Fruit fly (Drosophila melanogaster) whole organism, embryonic: ENCODE results near the gene CG14383.
A peak's percentile ranks its signal among the peaks of the same experiment; 100 is the strongest.

ENCODE experiments used
- Atf-2 ChIP-seq: fragments of 200-800 bp; sonication (Bioruptor generic); optimal IDR thresholded peaks from 2 replicates; lab custom pipeline; 2016; ENCODE audit warnings: missing biosample characterization, missing genetic modification characterization
- BEAF-32 ChIP-seq: fragments of 200-800 bp; sonication (Bioruptor generic); optimal IDR thresholded peaks from 3 replicates; lab custom pipeline; 2017; ENCODE audit warnings: missing biosample characterization, missing genetic modification characterization, mild to moderate bottlenecking, moderate library complexity, missing genetic modification reagents
- CG10366 ChIP-seq: fragments of 200-800 bp; sonication (Bioruptor generic); IDR thresholded peaks from 2 replicates; pipeline ENCODE4 v1.3.6; 2022; ENCODE audit warnings: missing biosample characterization, missing genetic modification characterization
- CG12391 ChIP-seq: fragments of 200-800 bp; sonication (Bioruptor generic); optimal IDR thresholded peaks from 3 replicates; lab custom pipeline; 2018; ENCODE audit warnings: missing biosample characterization, mild to moderate bottlenecking, missing genetic modification characterization, moderate library complexity
- CG15696 ChIP-seq: fragments of 200-800 bp; sonication (Bioruptor generic); optimal IDR thresholded peaks from 2 replicates; lab custom pipeline; 2019; ENCODE audit warnings: missing biosample characterization, mild to moderate bottlenecking, missing genetic modification characterization, moderate library complexity
- CG16813 ChIP-seq: fragments of 200-800 bp; sonication (Bioruptor generic); IDR thresholded peaks from 3 replicates; pipeline ENCODE4 v1.3.6; 2022; ENCODE audit warnings: missing biosample characterization, missing genetic modification characterization; ENCODE audit not compliant: partially characterized antibody
- CG17359 ChIP-seq: fragments of 200-800 bp; sonication (Bioruptor generic); optimal IDR thresholded peaks from 3 replicates; lab custom pipeline; 2018; ENCODE audit warnings: missing biosample characterization, mild to moderate bottlenecking, missing genetic modification characterization, moderate library complexity
- CG17361 ChIP-seq: fragments of 200-800 bp; sonication (Bioruptor generic); IDR thresholded peaks from 3 replicates; pipeline ENCODE4 v1.3.6; 2022; ENCODE audit warnings: missing biosample characterization, missing genetic modification characterization
- CG2120 ChIP-seq: fragments of 200-800 bp; sonication (Bioruptor generic); optimal IDR thresholded peaks from 3 replicates; lab custom pipeline; 2016; ENCODE audit warnings: missing biosample characterization, missing genetic modification characterization
- CG2129 ChIP-seq: fragments of 200-800 bp; sonication (Bioruptor generic); IDR thresholded peaks from 2 replicates; pipeline ENCODE4 v1.3.6; 2022; ENCODE audit warnings: missing biosample characterization, missing genetic modification characterization; ENCODE audit not compliant: partially characterized antibody
- CG30403 ChIP-seq: fragments of 200-800 bp; sonication (Bioruptor generic); optimal IDR thresholded peaks from 3 replicates; lab custom pipeline; 2016; ENCODE audit warnings: missing biosample characterization, missing genetic modification characterization
- CG3407 ChIP-seq: fragments of 200-800 bp; sonication (Bioruptor generic); optimal IDR thresholded peaks from 2 replicates; lab custom pipeline; 2018; ENCODE audit warnings: missing biosample characterization, mild to moderate bottlenecking, missing genetic modification characterization
- CG34224 ChIP-seq: fragments of 200-800 bp; sonication (Bioruptor generic); IDR thresholded peaks from 3 replicates; pipeline ENCODE4 v1.3.6; 2022; ENCODE audit warnings: missing biosample characterization, missing genetic modification characterization; ENCODE audit not compliant: partially characterized antibody
- CG3995 ChIP-seq: fragments of 200-800 bp; sonication (Bioruptor generic); optimal IDR thresholded peaks from 3 replicates; lab custom pipeline; 2016; ENCODE audit warnings: missing biosample characterization, missing genetic modification characterization
- CG43689 ChIP-seq: fragments of 200-800 bp; sonication (Bioruptor generic); IDR thresholded peaks from 2 replicates; pipeline ENCODE4 v1.3.6; 2022; ENCODE audit warnings: missing biosample characterization, missing genetic modification characterization
- CG6654 ChIP-seq: fragments of 200-800 bp; sonication (Bioruptor generic); optimal IDR thresholded peaks from 2 replicates; lab custom pipeline; 2017; ENCODE audit warnings: missing biosample characterization, mild to moderate bottlenecking, missing genetic modification characterization
- CG6791 ChIP-seq: fragments of 200-800 bp; sonication (Bioruptor generic); IDR thresholded peaks from 3 replicates; pipeline ENCODE4 v1.3.6; 2022; ENCODE audit warnings: missing biosample characterization, missing genetic modification characterization; ENCODE audit not compliant: partially characterized antibody
- CG7987 ChIP-seq: fragments of 200-800 bp; sonication (Bioruptor generic); optimal IDR thresholded peaks from 2 replicates; lab custom pipeline; 2018; ENCODE audit warnings: missing biosample characterization, mild to moderate bottlenecking, missing genetic modification characterization, moderate library complexity
- CG8388 ChIP-seq: fragments of 200-800 bp; sonication (Bioruptor generic); optimal IDR thresholded peaks from 2 replicates; lab custom pipeline; 2019; ENCODE audit warnings: missing biosample characterization, mild to moderate bottlenecking, missing genetic modification characterization, moderate library complexity
- CG9609 ChIP-seq: fragments of 200-800 bp; sonication (Bioruptor generic); optimal IDR thresholded peaks from 3 replicates; lab custom pipeline; 2016; ENCODE audit warnings: missing biosample characterization, missing genetic modification characterization
- CG9932 ChIP-seq: fragments of 200-800 bp; sonication (Bioruptor generic); IDR thresholded peaks from 2 replicates; pipeline ENCODE4 v1.3.6; 2022; ENCODE audit warnings: missing biosample characterization, missing genetic modification characterization
- Chrac-16 ChIP-seq: fragments of 200-800 bp; sonication (Bioruptor generic); optimal IDR thresholded peaks from 3 replicates; lab custom pipeline; 2016; ENCODE audit warnings: missing biosample characterization, missing genetic modification characterization
- Dek ChIP-seq: fragments of 200-800 bp; sonication (Bioruptor generic); optimal IDR thresholded peaks from 3 replicates; lab custom pipeline; 2019; ENCODE audit warnings: missing biosample characterization, mild to moderate bottlenecking, missing genetic modification characterization, moderate library complexity
- Dfd ChIP-seq, 2 experiments: fragments of >200 bp; optimal IDR thresholded peaks; 2 replicates each; lab custom pipeline; 2017; ENCODE audit warnings: missing biosample characterization in 2 of 2, missing genetic modification characterization in 2 of 2
- Dll ChIP-seq: fragments of 200-800 bp; sonication (Bioruptor generic); IDR thresholded peaks from 4 replicates; pipeline ENCODE4 v1.3.6; 2022; ENCODE audit warnings: missing biosample characterization, missing genetic modification characterization; ENCODE audit not compliant: partially characterized antibody
- Dref ChIP-seq: fragments of 200-800 bp; sonication (Bioruptor generic); IDR thresholded peaks from 2 replicates; pipeline ENCODE4 v1.3.6; 2022; ENCODE audit warnings: missing biosample characterization, missing genetic modification characterization
- Fer2 ChIP-seq: fragments of 200-800 bp; sonication (Bioruptor generic); optimal IDR thresholded peaks from 2 replicates; lab custom pipeline; 2018; ENCODE audit warnings: missing biosample characterization, mild to moderate bottlenecking, missing genetic modification characterization, moderate library complexity
- MBD-R2 ChIP-seq: fragments of 200-800 bp; sonication (Bioruptor generic); IDR thresholded peaks from 2 replicates; pipeline ENCODE4 v1.3.6; 2022; ENCODE audit warnings: missing biosample characterization, missing genetic modification characterization
- MESR4 ChIP-seq: fragments of 200-800 bp; sonication (Bioruptor generic); optimal IDR thresholded peaks from 2 replicates; lab custom pipeline; 2018; ENCODE audit warnings: missing biosample characterization, mild to moderate bottlenecking, missing genetic modification characterization, moderate library complexity
- NfI ChIP-seq: fragments of 200-800 bp; sonication (Bioruptor generic); optimal IDR thresholded peaks from 3 replicates; lab custom pipeline; 2018; ENCODE audit warnings: missing biosample characterization, mild to moderate bottlenecking, missing genetic modification characterization, moderate library complexity
- Rfx ChIP-seq: fragments of 200-800 bp; sonication (Bioruptor generic); IDR thresholded peaks from 2 replicates; pipeline ENCODE4 v1.3.6; 2022; ENCODE audit warnings: missing biosample characterization, missing genetic modification characterization
- Rx ChIP-seq: fragments of 200-800 bp; sonication (Bioruptor generic); IDR thresholded peaks from 2 replicates; pipeline ENCODE4 v1.3.6; 2022; ENCODE audit warnings: missing biosample characterization, missing genetic modification characterization
- Sin3A ChIP-seq: fragments of >200 bp; optimal IDR thresholded peaks from 2 replicates; lab custom pipeline; 2018
- Taf1 ChIP-seq: fragments of 200-800 bp; sonication (Bioruptor generic); IDR thresholded peaks from 2 replicates; pipeline ENCODE4 v1.3.6; 2022; ENCODE audit warnings: missing biosample characterization, missing genetic modification characterization
- cwo ChIP-seq: fragments of 200-800 bp; sonication (Bioruptor generic); optimal IDR thresholded peaks from 3 replicates; lab custom pipeline; 2017; ENCODE audit warnings: missing biosample characterization, missing genetic modification characterization, mild to moderate bottlenecking, moderate library complexity, missing genetic modification reagents
- dimm ChIP-seq: fragments of 200-800 bp; sonication (Bioruptor generic); IDR thresholded peaks from 2 replicates; pipeline ENCODE4 v1.3.6; 2022; ENCODE audit warnings: missing biosample characterization, missing genetic modification characterization
- fd3F ChIP-seq: fragments of 200-800 bp; sonication (Bioruptor generic); optimal IDR thresholded peaks from 2 replicates; lab custom pipeline; 2018; ENCODE audit warnings: missing biosample characterization, mild to moderate bottlenecking, missing genetic modification characterization, moderate library complexity
- fu2 ChIP-seq: fragments of 200-800 bp; sonication (Bioruptor generic); optimal IDR thresholded peaks from 2 replicates; lab custom pipeline; 2016; ENCODE audit warnings: missing biosample characterization, missing genetic modification characterization
- hb ChIP-seq: fragments of 200-800 bp; sonication (Bioruptor generic); IDR thresholded peaks from 3 replicates; pipeline ENCODE4 v1.3.6; 2022; ENCODE audit warnings: missing biosample characterization, missing genetic modification characterization; ENCODE audit not compliant: partially characterized antibody
- her ChIP-seq: fragments of 200-800 bp; sonication (Bioruptor generic); optimal IDR thresholded peaks from 2 replicates; lab custom pipeline; 2016; ENCODE audit warnings: missing biosample characterization, missing genetic modification characterization
- klu ChIP-seq: fragments of 200-800 bp; sonication (Bioruptor generic); IDR thresholded peaks from 2 replicates; pipeline ENCODE4 v1.3.6; 2022; ENCODE audit warnings: missing biosample characterization, missing genetic modification characterization
- nerfin-2 ChIP-seq: fragments of 200-800 bp; sonication (Bioruptor generic); IDR thresholded peaks from 2 replicates; pipeline ENCODE4 v1.3.6; 2022; ENCODE audit warnings: missing biosample characterization, missing genetic modification characterization; ENCODE audit not compliant: partially characterized antibody
- nom ChIP-seq: fragments of 200-800 bp; sonication (Bioruptor generic); optimal IDR thresholded peaks from 2 replicates; lab custom pipeline; 2017; ENCODE audit warnings: missing biosample characterization, missing genetic modification characterization, mild to moderate bottlenecking, moderate library complexity, missing genetic modification reagents
- pan ChIP-seq, 4 experiments: fragments of >200 bp in 3 of 4; fragments of 200-800 bp in 1 of 4; sonication (Bioruptor generic) in 1 of 4; optimal IDR thresholded peaks in 3 of 4; IDR thresholded peaks in 1 of 4; 2 replicates each; pipeline versions ENCODE4 v1.3.6 to Lab custom; 2017 to 2022; ENCODE audit warnings: missing biosample characterization in 2 of 4, missing genetic modification characterization in 2 of 4, mixed read lengths in 1 of 4
- schlank ChIP-seq: fragments of 200-800 bp; sonication (Bioruptor generic); optimal IDR thresholded peaks from 2 replicates; lab custom pipeline; 2018; ENCODE audit warnings: missing biosample characterization, mild to moderate bottlenecking, missing genetic modification characterization
- sens ChIP-seq: fragments of 200-800 bp; sonication (Bioruptor generic); peaks from one replicate; lab custom pipeline; 2016; ENCODE audit warnings: missing biosample characterization, missing genetic modification characterization
- trem ChIP-seq: fragments of 200-800 bp; optimal IDR thresholded peaks from 3 replicates; lab custom pipeline; 2019; ENCODE audit warnings: missing biosample characterization, mild to moderate bottlenecking, missing genetic modification characterization, moderate library complexity
- vvl ChIP-seq: fragments of 200-800 bp; sonication (Bioruptor generic); IDR thresholded peaks from 2 replicates; pipeline ENCODE4 v1.3.6; 2022; ENCODE audit warnings: missing biosample characterization, missing genetic modification characterization

Gene CG14383

DNA sequence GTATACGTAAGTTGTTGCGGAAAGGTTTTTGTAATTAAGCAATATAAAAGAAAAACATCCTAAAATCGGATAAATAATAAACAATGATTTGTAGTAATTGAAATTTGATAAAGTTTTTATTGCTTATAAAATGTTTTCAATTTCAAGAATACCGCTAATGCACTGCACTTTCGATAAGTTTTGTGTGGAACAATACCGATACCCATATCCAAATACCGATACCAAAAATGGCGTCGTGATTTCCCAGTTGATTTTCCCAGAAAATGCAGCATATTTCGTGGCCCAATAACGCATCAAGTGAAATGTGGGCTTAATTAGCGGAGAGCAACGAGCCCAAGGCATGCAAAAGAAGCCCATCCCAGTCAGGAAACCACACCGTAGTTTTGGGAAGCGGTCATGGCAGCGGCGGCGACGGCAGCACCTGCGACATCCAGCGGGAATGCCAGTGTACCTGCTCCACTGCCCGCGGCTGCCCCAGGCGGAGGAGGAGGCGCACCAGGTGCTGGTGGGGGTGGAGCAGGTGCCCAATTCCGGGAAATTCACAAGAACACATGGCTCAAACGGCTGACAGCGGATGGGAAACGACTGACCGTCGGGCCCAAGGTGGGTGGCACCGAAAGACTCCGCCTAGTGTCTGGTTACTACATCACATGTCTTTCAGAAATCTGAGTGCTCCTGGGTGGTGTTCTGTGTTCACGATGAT lies 2.3 kb downstream of the CG14383 start, which contains the start of gene CG31342 (continued):
- TF ChIP-seq CG7987 (GFP tag; lab: Kevin White, UChicago) (no peak), CG9932 (GFP tag; lab: Robert Waterston, UW) (peak; percentile 38; the same call in 1 of the 2 replicates), trem (tag; lab: Kevin White, UChicago) (peak; percentile 51), CG2129 (GFP tag; lab: Robert Waterston, UW) (peak; percentile 30; the same call in 1 of the 2 replicates), CG8388 (peak; percentile 53), MBD-R2 (peak; percentile 50; the same call in 1 of the 2 replicates), Dref (GFP tag; lab: Robert Waterston, UW) (peak; percentile 70), Rfx (peak; percentile 37; the same call in 1 of the 2 replicates), Fer2 (tag; lab: Kevin White, UChicago) (no peak), CG15696 (tag; lab: Kevin White, UChicago) (peak; percentile 45), Sin3A (lab: Kevin White, UChicago) (peak; percentile 12), CG9609 (GFP tag; lab: Kevin White, UChicago) (no peak), CG3407 (GFP tag; lab: Kevin White, UChicago) (no peak), klu (GFP tag; lab: Robert Waterston, UW) (no peak), nom (peak; percentile 5), her (no peak), CG16813 (peak; percentile 58), CG3995 (peak; percentile 71), Dek (tag; lab: Kevin White, UChicago) (peak; percentile 7), sens (GFP tag; lab: Kevin White, UChicago) (peak; percentile 94), CG6791 (GFP tag; lab: Robert Waterston, UW) (peak; percentile 59; the same call in 2 of the 3 replicates), CG6654 (GFP tag; lab: Kevin White, UChicago) (no peak), Dfd (GFP tag; optimal IDR thresholded peaks at IDR 0.05; lab: Kevin White, UChicago) (no peak), CG2120 (GFP tag; lab: Kevin White, UChicago) (peak; percentile 49), CG17359 (peak; percentile 55), nerfin-2 (GFP tag; lab: Robert Waterston, UW) (peak; percentile 36; the same call in 1 of the 2 replicates), pan (optimal IDR thresholded peaks at IDR 0.05; lab: Kevin White, UChicago) (no peak), pan (GFP tag; optimal IDR thresholded peaks at IDR 0.05 in 1 of 2, IDR thresholded peaks at IDR 0.05 in 1 of 2) (peak in 1 of 2 experiments; percentile 20), CG30403 (peak; percentile 47), hb (peak; percentile 55; the same call in 1 of the 3 replicates), Dll (peak; percentile 78), CG43689 (GFP tag; lab: Robert Waterston, UW) (no peak), dimm (GFP tag; lab: Robert Waterston, UW) (no peak), CG17361 (no peak), Rx (no peak), Taf1 (GFP tag; lab: Robert Waterston, UW) (0 out of 2 replicates have a peak, but pooled peaks have one; percentile 12), vvl (peak; percentile 63; the same call in 1 of the 2 replicates), CG34224 (GFP tag; lab: Robert Waterston, UW) (peak; percentile 72), schlank (no peak), Atf-2 (GFP tag; lab: Kevin White, UChicago) (no peak), Chrac-16 (no peak), BEAF-32 (GFP tag; lab: Kevin White, UChicago) (peak; percentile 76), fd3F (peak; percentile 41), MESR4 (peak; percentile 96), fu2 (GFP tag; lab: Kevin White, UChicago) (no peak), CG10366 (no peak), cwo (no peak), NfI (GFP tag; lab: Kevin White, UChicago) (peak; percentile 19), CG12391 (tag; lab: Kevin White, UChicago) (peak; percentile 72)
